Fruit fly (Drosophila melanogaster) whole organism, embryonic: ENCODE results near the gene Snx3.
A peak's percentile ranks its signal among the peaks of the same experiment; 100 is the strongest.

Source experiments
- CG10366 ChIP-seq: fragments of 200-800 bp; sonication (Bioruptor generic); IDR thresholded peaks from 2 replicates; pipeline ENCODE4 v1.3.6; 2022; ENCODE audit warnings: missing biosample characterization, missing genetic modification characterization
- CG11504 ChIP-seq: fragments of 200-800 bp; sonication (Bioruptor generic); optimal IDR thresholded peaks from 3 replicates; lab custom pipeline; 2019; ENCODE audit warnings: missing biosample characterization, mild to moderate bottlenecking, missing genetic modification characterization, moderate library complexity
- CG13894 ChIP-seq: fragments of 200-800 bp; sonication (Bioruptor generic); optimal IDR thresholded peaks from 3 replicates; lab custom pipeline; 2018; ENCODE audit warnings: missing biosample characterization, mild to moderate bottlenecking, missing genetic modification characterization, moderate library complexity
- CG15601 ChIP-seq: fragments of 200-800 bp; sonication (Bioruptor generic); optimal IDR thresholded peaks from 3 replicates; lab custom pipeline; 2019; ENCODE audit warnings: missing biosample characterization, mild to moderate bottlenecking, missing genetic modification characterization, moderate library complexity
- CG2712 ChIP-seq: fragments of 200-800 bp; optimal IDR thresholded peaks from 3 replicates; lab custom pipeline; 2019; ENCODE audit warnings: missing biosample characterization, mild to moderate bottlenecking, missing genetic modification characterization, moderate library complexity
- CG3847 ChIP-seq: fragments of 200-800 bp; sonication (Bioruptor generic); IDR thresholded peaks from 2 replicates; pipeline ENCODE4 v1.3.6; 2022; ENCODE audit warnings: missing biosample characterization, missing genetic modification characterization
- CG4424 ChIP-seq: fragments of 200-800 bp; sonication (Bioruptor generic); optimal IDR thresholded peaks from 3 replicates; lab custom pipeline; 2016; ENCODE audit warnings: missing biosample characterization, missing genetic modification characterization
- CG5180 ChIP-seq: fragments of 200-800 bp; sonication (Bioruptor generic); optimal IDR thresholded peaks from 3 replicates; lab custom pipeline; 2017; ENCODE audit warnings: missing biosample characterization, missing genetic modification characterization, mild to moderate bottlenecking, moderate library complexity, missing genetic modification reagents
- CG6689 ChIP-seq: fragments of 200-800 bp; sonication (Bioruptor generic); IDR thresholded peaks from 2 replicates; pipeline ENCODE4 v1.3.6; 2022; ENCODE audit warnings: missing biosample characterization, missing genetic modification characterization
- CG7271 ChIP-seq: fragments of 200-800 bp; sonication (Bioruptor generic); optimal IDR thresholded peaks from 2 replicates; lab custom pipeline; 2018; ENCODE audit warnings: missing biosample characterization, mild to moderate bottlenecking, missing genetic modification characterization, moderate library complexity
- CG8281 ChIP-seq: fragments of 200-800 bp; sonication (Bioruptor generic); optimal IDR thresholded peaks from 2 replicates; lab custom pipeline; 2018; ENCODE audit warnings: missing biosample characterization, mild to moderate bottlenecking, missing genetic modification characterization, moderate library complexity
- CG8290 ChIP-seq, 3 experiments: fragments of 200-800 bp; sonication (Bioruptor generic); optimal IDR thresholded peaks; 2 replicates each; lab custom pipeline; 2016 to 2019; ENCODE audit warnings: missing biosample characterization in 3 of 3, missing genetic modification characterization in 3 of 3, mild to moderate bottlenecking in 2 of 3, moderate library complexity in 1 of 3
- CG8765 ChIP-seq: fragments of 200-800 bp; sonication (Bioruptor generic); IDR thresholded peaks from 2 replicates; pipeline ENCODE4 v1.3.6; 2022; ENCODE audit warnings: missing biosample characterization, missing genetic modification characterization
- CG8924 ChIP-seq: fragments of 200-800 bp; optimal IDR thresholded peaks from 3 replicates; lab custom pipeline; 2019; ENCODE audit warnings: missing biosample characterization, mild to moderate bottlenecking, missing genetic modification characterization, moderate library complexity
- CrebB ChIP-seq: fragments of 200-800 bp; sonication (Bioruptor generic); optimal IDR thresholded peaks from 3 replicates; lab custom pipeline; 2018; ENCODE audit warnings: missing biosample characterization, mild to moderate bottlenecking, missing genetic modification characterization
- Deaf1 ChIP-seq: fragments of 200-800 bp; optimal IDR thresholded peaks from 3 replicates; lab custom pipeline; 2019; ENCODE audit warnings: missing biosample characterization, mild to moderate bottlenecking, missing genetic modification characterization, moderate library complexity
- Gsc ChIP-seq: fragments of 200-800 bp; sonication (Bioruptor generic); IDR thresholded peaks from 2 replicates; pipeline ENCODE4 v1.3.6; 2022; ENCODE audit warnings: missing biosample characterization, missing genetic modification characterization
- Kr ChIP-seq: fragments of 200-800 bp; sonication (Bioruptor generic); optimal IDR thresholded peaks from 2 replicates; lab custom pipeline; 2017; ENCODE audit warnings: missing biosample characterization, mild to moderate bottlenecking, missing genetic modification characterization
- MTF-1 ChIP-seq: fragments of 200-800 bp; sonication (Bioruptor generic); optimal IDR thresholded peaks from 2 replicates; lab custom pipeline; 2018; ENCODE audit warnings: missing biosample characterization, mild to moderate bottlenecking, missing genetic modification characterization, borderline replicate concordance
- Meics ChIP-seq: fragments of 200-800 bp; sonication (Bioruptor generic); optimal IDR thresholded peaks from 2 replicates; lab custom pipeline; 2017; ENCODE audit warnings: missing biosample characterization, mild to moderate bottlenecking, missing genetic modification characterization
- Sry-β ChIP-seq: fragments of 200-800 bp; sonication (Bioruptor generic); optimal IDR thresholded peaks from 2 replicates; lab custom pipeline; 2018; ENCODE audit warnings: missing biosample characterization, mild to moderate bottlenecking, missing genetic modification characterization, moderate library complexity
- Stat92E ChIP-seq, 3 experiments: fragments of >200 bp in 2 of 3; fragments of 200-800 bp in 1 of 3; sonication (Bioruptor generic) in 1 of 3; optimal IDR thresholded peaks; 2 replicates each; lab custom pipeline; 2017 to 2019; ENCODE audit warnings: missing biosample characterization in 3 of 3, missing genetic modification characterization in 3 of 3, mild to moderate bottlenecking in 1 of 3, moderate library complexity in 1 of 3
- Trl ChIP-seq, 3 experiments: fragments of >200 bp in 2 of 3; fragments of 200-800 bp in 1 of 3; sonication (Bioruptor generic) in 1 of 3; optimal IDR thresholded peaks; 2 replicates in 1 of 3; 3 replicates in 2 of 3; lab custom pipeline; 2016 to 2017; ENCODE audit warnings: missing biosample characterization in 1 of 3, missing genetic modification characterization in 1 of 3
- ac ChIP-seq: fragments of 200-800 bp; sonication (Bioruptor generic); optimal IDR thresholded peaks from 3 replicates; lab custom pipeline; 2017; ENCODE audit warnings: missing biosample characterization, mild to moderate bottlenecking, missing genetic modification characterization
- ara ChIP-seq: fragments of 200-800 bp; sonication (Bioruptor generic); IDR thresholded peaks from 2 replicates; pipeline ENCODE4 v1.3.6; 2022; ENCODE audit warnings: missing biosample characterization, missing genetic modification characterization
- cg ChIP-seq: fragments of 200-800 bp; sonication (Bioruptor generic); optimal IDR thresholded peaks from 3 replicates; lab custom pipeline; 2019; ENCODE audit warnings: missing biosample characterization, mild to moderate bottlenecking, missing genetic modification characterization, moderate library complexity
- ci ChIP-seq: fragments of 200-800 bp; sonication (Bioruptor generic); IDR thresholded peaks from 3 replicates; pipeline ENCODE4 v1.3.6; 2022; ENCODE audit warnings: missing biosample characterization, missing genetic modification characterization
- crol ChIP-seq: fragments of 200-800 bp; sonication (Bioruptor generic); IDR thresholded peaks from 2 replicates; pipeline ENCODE4 v1.3.6; 2022; ENCODE audit warnings: missing biosample characterization, missing genetic modification characterization
- crp ChIP-seq, 2 experiments: fragments of 200-800 bp; sonication (Bioruptor generic); optimal IDR thresholded peaks; 2 replicates in 1 of 2; 3 replicates in 1 of 2; lab custom pipeline; 2017; ENCODE audit warnings: missing biosample characterization in 2 of 2, missing genetic modification characterization in 2 of 2, mild to moderate bottlenecking in 1 of 2, moderate library complexity in 1 of 2
- dm ChIP-seq: fragments of 200-800 bp; sonication (Bioruptor generic); optimal IDR thresholded peaks from 3 replicates; lab custom pipeline; 2016; ENCODE audit warnings: missing biosample characterization, missing genetic modification characterization
- grn ChIP-seq: fragments of 200-800 bp; sonication (Bioruptor generic); optimal IDR thresholded peaks from 3 replicates; lab custom pipeline; 2017; ENCODE audit warnings: missing biosample characterization, missing genetic modification characterization
- hth ChIP-seq: fragments of >200 bp; optimal IDR thresholded peaks from 2 replicates; lab custom pipeline; 2017; ENCODE audit warnings: inconsistent platforms
- insv ChIP-seq, 2 experiments: fragments of 200-800 bp; sonication (Bioruptor generic); optimal IDR thresholded peaks; 3 replicates each; lab custom pipeline; 2016 to 2018; ENCODE audit warnings: missing biosample characterization in 2 of 2, missing genetic modification characterization in 2 of 2
- kay ChIP-seq: fragments of 200-800 bp; sonication (Bioruptor generic); optimal IDR thresholded peaks from 2 replicates; lab custom pipeline; 2016; ENCODE audit warnings: missing biosample characterization, missing genetic modification characterization
- ken ChIP-seq: fragments of 200-800 bp; sonication (Bioruptor generic); IDR thresholded peaks from 3 replicates; pipeline ENCODE4 v1.3.6; 2022; ENCODE audit warnings: missing biosample characterization, missing genetic modification characterization
- kni ChIP-seq: fragments of 200-800 bp; sonication (Bioruptor generic); optimal IDR thresholded peaks from 3 replicates; lab custom pipeline; 2017; ENCODE audit warnings: mild to moderate bottlenecking, missing biosample characterization, missing genetic modification reagents, missing genetic modification characterization
- nerfin-1 ChIP-seq: fragments of 200-800 bp; sonication (Bioruptor generic); optimal IDR thresholded peaks from 3 replicates; lab custom pipeline; 2019; ENCODE audit warnings: missing biosample characterization, mild to moderate bottlenecking, missing genetic modification characterization, moderate library complexity
- pfk ChIP-seq: fragments of 200-800 bp; sonication (Bioruptor generic); optimal IDR thresholded peaks from 2 replicates; lab custom pipeline; 2018; ENCODE audit warnings: missing biosample characterization, mild to moderate bottlenecking, missing genetic modification characterization, moderate library complexity
- pnt ChIP-seq: fragments of 200-800 bp; sonication (Bioruptor generic); optimal IDR thresholded peaks from 3 replicates; lab custom pipeline; 2016; ENCODE audit warnings: missing biosample characterization, missing genetic modification characterization
- sens ChIP-seq: fragments of 200-800 bp; sonication (Bioruptor generic); peaks from one replicate; lab custom pipeline; 2016; ENCODE audit warnings: missing biosample characterization, missing genetic modification characterization
- sr ChIP-seq: fragments of 200-800 bp; sonication (Bioruptor generic); IDR thresholded peaks from 3 replicates; pipeline ENCODE4 v1.3.6; 2022; ENCODE audit warnings: missing biosample characterization, missing genetic modification characterization
- tgo ChIP-seq: fragments of 200-800 bp; sonication (Bioruptor generic); IDR thresholded peaks from 3 replicates; pipeline ENCODE4 v1.3.6; 2022; ENCODE audit warnings: missing biosample characterization, missing genetic modification characterization
- tin ChIP-seq: fragments of 200-800 bp; sonication (Bioruptor generic); optimal IDR thresholded peaks from 3 replicates; lab custom pipeline; 2016; ENCODE audit warnings: missing biosample characterization, missing genetic modification characterization
- tll ChIP-seq, 2 experiments: fragments of 200-800 bp in 1 of 2; fragments of >200 bp in 1 of 2; sonication (Bioruptor generic) in 1 of 2; optimal IDR thresholded peaks; 2 replicates each; lab custom pipeline; 2017 to 2019; ENCODE audit warnings: missing biosample characterization in 2 of 2, missing genetic modification characterization in 2 of 2, mild to moderate bottlenecking in 1 of 2, moderate library complexity in 1 of 2
- twi ChIP-seq: fragments of 200-800 bp; optimal IDR thresholded peaks from 2 replicates; lab custom pipeline; 2019; ENCODE audit warnings: missing biosample characterization, mild to moderate bottlenecking, missing genetic modification characterization, moderate library complexity
- zen ChIP-seq: fragments of 200-800 bp; sonication (Bioruptor generic); optimal IDR thresholded peaks from 3 replicates; lab custom pipeline; 2018; ENCODE audit warnings: missing biosample characterization, mild to moderate bottlenecking, missing genetic modification characterization, moderate library complexity

Gene Snx3

dm6 chr3R:12646926-12647325 lies 19.1 kb downstream of the Snx3 start:
- no peak for TF ChIP-seq Sry-β (GFP tag; lab: Kevin White, UChicago)
- peak; percentile 66 for TF ChIP-seq grn (GFP tag; lab: Kevin White, UChicago)

dm6 chr3R:12647348-12647747 lies 19.5 kb downstream of the Snx3 start:
- TF ChIP-seq crol (GFP tag; lab: Robert Waterston, UW) (peak; percentile 63), CG2712 (tag; lab: Kevin White, UChicago) (no peak), CG8765 (GFP tag; lab: Robert Waterston, UW) (no peak), ken (GFP tag; lab: Robert Waterston, UW) (0 out of 3 replicates have a peak, but pooled peaks have one; percentile 13), CG4424 (no peak), CG3847 (no peak), CG8290 (GFP tag; optimal IDR thresholded peaks at IDR 0.05; lab: Kevin White, UChicago) (no peak), CG8290 (tag; optimal IDR thresholded peaks at IDR 0.05; lab: Kevin White, UChicago) (peak in 1 of 2 experiments; percentile 5), CG13894 (tag; lab: Kevin White, UChicago) (peak; percentile 61), ci (0 out of 3 replicates have a peak, but pooled peaks have one; percentile 16)
- TF ChIP-seq, all 482 proteins: peak for 5

- TF ChIP-seq sens = peak; percentile 74
- TF ChIP-seq CG10366 (GFP tag; lab: Robert Waterston, UW) = no peak
- no peak for TF ChIP-seq Meics (GFP tag; lab: Kevin White, UChicago)
- TF ChIP-seq CG5180 = peak; percentile 34
- peak; percentile 37 for TF ChIP-seq CG8281
- TF ChIP-seq CG7271 = no peak
- TF ChIP-seq cg = peak; percentile 68
- TF ChIP-seq CG6689 (GFP tag; lab: Robert Waterston, UW) = no peak
- peak; percentile 7 for TF ChIP-seq hth
- peak; percentile 5 for TF ChIP-seq CG11504
- peak; percentile 70 for TF ChIP-seq twi (tag; lab: Kevin White, UChicago)
- TF ChIP-seq Trl (optimal IDR thresholded peaks at IDR 0.05; lab: Kevin White, UChicago) = peak in 1 of 2 experiments; percentile 2
- TF ChIP-seq Trl (GFP tag; optimal IDR thresholded peaks at IDR 0.05; lab: Kevin White, UChicago) = no peak
- peak; percentile 6 for TF ChIP-seq dm (GFP tag; lab: Kevin White, UChicago)
- peak in 1 of 2 experiments; percentile 0 for TF ChIP-seq insv (GFP tag; optimal IDR thresholded peaks at IDR 0.05; lab: Kevin White, UChicago)
- no peak for TF ChIP-seq kay (GFP tag; lab: Kevin White, UChicago)
- no peak for TF ChIP-seq Gsc (GFP tag; lab: Robert Waterston, UW)
- TF ChIP-seq tgo (GFP tag; lab: Robert Waterston, UW) = no peak
- TF ChIP-seq CG8924 (tag; lab: Kevin White, UChicago) = peak; percentile 10
- TF ChIP-seq CG15601 (tag; lab: Kevin White, UChicago) = peak; percentile 2
- peak; percentile 30 for TF ChIP-seq Deaf1
- TF ChIP-seq sr (GFP tag; lab: Robert Waterston, UW) = no peak
- TF ChIP-seq MTF-1 (GFP tag; lab: Kevin White, UChicago) = peak; percentile 31
- TF ChIP-seq ara = peak; percentile 40; the same call in 1 of the 2 replicates
- TF ChIP-seq ac (GFP tag; lab: Kevin White, UChicago) = peak; percentile 97
- no peak for TF ChIP-seq Kr (GFP tag; lab: Kevin White, UChicago)
- peak; percentile 80 for TF ChIP-seq kni (GFP tag; lab: Kevin White, UChicago)
- no peak for TF ChIP-seq pnt (GFP tag; lab: Kevin White, UChicago)
- TF ChIP-seq CrebB = no peak
- no peak for TF ChIP-seq tin (GFP tag; lab: Kevin White, UChicago)
- peak; percentile 46 for TF ChIP-seq zen
- TF ChIP-seq pfk (GFP tag; lab: Kevin White, UChicago) = no peak
- TF ChIP-seq nerfin-1 (tag; lab: Kevin White, UChicago) = no peak
- peak in 1 of 3 experiments; percentile 62 for TF ChIP-seq Stat92E (GFP tag; optimal IDR thresholded peaks at IDR 0.05; lab: Kevin White, UChicago)
- TF ChIP-seq tll (GFP tag; optimal IDR thresholded peaks at IDR 0.05; lab: Kevin White, UChicago) = peak in 1 of 2 experiments; percentile 93
- TF ChIP-seq crp (GFP tag; optimal IDR thresholded peaks at IDR 0.05; lab: Kevin White, UChicago) = peak in 1 of 2 experiments; percentile 14
Measured at dm6 chr3R:12647954-12648353, 20.1 kb downstream of the Snx3 start, which contains the start of gene Dtg. Dtg (plus strand) TSS chr3R:12648058.
